Fruit fly (Drosophila melanogaster) whole organism, embryonic: ENCODE measurements around the gene spo.

Source experiments
- Atf-2 ChIP-seq: fragments of 200-800 bp; sonication (Bioruptor generic); optimal IDR thresholded peaks from 2 replicates; lab custom pipeline; 2016; ENCODE audit warnings: missing biosample characterization, missing genetic modification characterization
- Bdp1 ChIP-seq: fragments of 200-800 bp; sonication (Bioruptor generic); optimal IDR thresholded peaks from 3 replicates; lab custom pipeline; 2016; ENCODE audit warnings: missing biosample characterization, missing genetic modification characterization
- CG11695 ChIP-seq: fragments of 200-800 bp; sonication (Bioruptor generic); IDR thresholded peaks from 3 replicates; pipeline ENCODE4 v1.3.6; 2022; ENCODE audit warnings: missing biosample characterization, missing genetic modification characterization
- CG15269 ChIP-seq: fragments of 200-800 bp; sonication (Bioruptor generic); optimal IDR thresholded peaks from 2 replicates; lab custom pipeline; 2018; ENCODE audit warnings: missing biosample characterization, mild to moderate bottlenecking, missing genetic modification characterization, moderate library complexity
- CG15514 ChIP-seq: fragments of 200-800 bp; sonication (Bioruptor generic); optimal IDR thresholded peaks from 3 replicates; lab custom pipeline; 2017; ENCODE audit warnings: missing biosample characterization, missing genetic modification characterization, mild to moderate bottlenecking, moderate library complexity, missing genetic modification reagents
- CG15601 ChIP-seq: fragments of 200-800 bp; sonication (Bioruptor generic); optimal IDR thresholded peaks from 3 replicates; lab custom pipeline; 2019; ENCODE audit warnings: missing biosample characterization, mild to moderate bottlenecking, missing genetic modification characterization, moderate library complexity
- CG16813 ChIP-seq: fragments of 200-800 bp; sonication (Bioruptor generic); IDR thresholded peaks from 3 replicates; pipeline ENCODE4 v1.3.6; 2022; ENCODE audit warnings: missing biosample characterization, missing genetic modification characterization; ENCODE audit not compliant: partially characterized antibody
- CG18619 ChIP-seq: fragments of 200-800 bp; sonication (Bioruptor generic); optimal IDR thresholded peaks from 3 replicates; lab custom pipeline; 2017; ENCODE audit warnings: missing biosample characterization, mild to moderate bottlenecking, missing genetic modification characterization
- CG31441 ChIP-seq: fragments of 200-800 bp; sonication (Bioruptor generic); IDR thresholded peaks from 2 replicates; pipeline ENCODE4 v1.3.6; 2022; ENCODE audit warnings: missing biosample characterization, missing genetic modification characterization
- CG32772 ChIP-seq: fragments of 200-800 bp; sonication (Bioruptor generic); IDR thresholded peaks from 2 replicates; pipeline ENCODE4 v1.3.6; 2022; ENCODE audit warnings: missing biosample characterization, missing genetic modification characterization
- CG3281 ChIP-seq: fragments of 200-800 bp; sonication (Bioruptor generic); optimal IDR thresholded peaks from 3 replicates; lab custom pipeline; 2017; ENCODE audit warnings: missing biosample characterization, mild to moderate bottlenecking, missing genetic modification characterization
- CG34224 ChIP-seq: fragments of 200-800 bp; sonication (Bioruptor generic); IDR thresholded peaks from 3 replicates; pipeline ENCODE4 v1.3.6; 2022; ENCODE audit warnings: missing biosample characterization, missing genetic modification characterization; ENCODE audit not compliant: partially characterized antibody
- CG3847 ChIP-seq: fragments of 200-800 bp; sonication (Bioruptor generic); IDR thresholded peaks from 2 replicates; pipeline ENCODE4 v1.3.6; 2022; ENCODE audit warnings: missing biosample characterization, missing genetic modification characterization
- CG43689 ChIP-seq: fragments of 200-800 bp; sonication (Bioruptor generic); IDR thresholded peaks from 2 replicates; pipeline ENCODE4 v1.3.6; 2022; ENCODE audit warnings: missing biosample characterization, missing genetic modification characterization
- CG7556 ChIP-seq: fragments of 200-800 bp; sonication (Bioruptor generic); optimal IDR thresholded peaks from 2 replicates; lab custom pipeline; 2017; ENCODE audit warnings: missing biosample characterization, mild to moderate bottlenecking, missing genetic modification characterization
- CG7839 ChIP-seq: fragments of 200-800 bp; sonication (Bioruptor generic); optimal IDR thresholded peaks from 3 replicates; lab custom pipeline; 2018; ENCODE audit warnings: missing biosample characterization, mild to moderate bottlenecking, missing genetic modification characterization, moderate library complexity
- CG9876 ChIP-seq: fragments of 200-800 bp; sonication (Bioruptor generic); optimal IDR thresholded peaks from 2 replicates; lab custom pipeline; 2016; ENCODE audit warnings: missing biosample characterization, missing genetic modification characterization
- Camta ChIP-seq: fragments of 200-800 bp; sonication (Bioruptor generic); optimal IDR thresholded peaks from 2 replicates; lab custom pipeline; 2016; ENCODE audit warnings: missing biosample characterization, missing genetic modification characterization
- CrebB ChIP-seq: fragments of 200-800 bp; sonication (Bioruptor generic); optimal IDR thresholded peaks from 3 replicates; lab custom pipeline; 2018; ENCODE audit warnings: missing biosample characterization, mild to moderate bottlenecking, missing genetic modification characterization
- Dll ChIP-seq: fragments of 200-800 bp; sonication (Bioruptor generic); IDR thresholded peaks from 4 replicates; pipeline ENCODE4 v1.3.6; 2022; ENCODE audit warnings: missing biosample characterization, missing genetic modification characterization; ENCODE audit not compliant: partially characterized antibody
- Doc3 ChIP-seq: fragments of 200-800 bp; sonication (Bioruptor generic); IDR thresholded peaks from 3 replicates; pipeline ENCODE4 v1.3.6; 2022; ENCODE audit warnings: missing biosample characterization, missing genetic modification characterization; ENCODE audit not compliant: partially characterized antibody
- Dp ChIP-seq: fragments of 200-800 bp; sonication (Bioruptor generic); optimal IDR thresholded peaks from 2 replicates; lab custom pipeline; 2018; ENCODE audit warnings: missing biosample characterization, mild to moderate bottlenecking, missing genetic modification characterization, moderate library complexity
- Dref ChIP-seq: fragments of 200-800 bp; sonication (Bioruptor generic); IDR thresholded peaks from 2 replicates; pipeline ENCODE4 v1.3.6; 2022; ENCODE audit warnings: missing biosample characterization, missing genetic modification characterization
- E2f2 ChIP-seq: fragments of 200-800 bp; sonication (Bioruptor generic); IDR thresholded peaks from 2 replicates; pipeline ENCODE4 v1.3.6; 2022; ENCODE audit warnings: missing biosample characterization, missing genetic modification characterization
- Mes4 ChIP-seq: fragments of 200-800 bp; sonication (Bioruptor generic); optimal IDR thresholded peaks from 2 replicates; lab custom pipeline; 2016; ENCODE audit warnings: missing biosample characterization, missing genetic modification characterization
- Nf-YB ChIP-seq: fragments of 200-800 bp; sonication (Bioruptor generic); optimal IDR thresholded peaks from 3 replicates; lab custom pipeline; 2019; ENCODE audit warnings: missing biosample characterization, mild to moderate bottlenecking, missing genetic modification characterization, moderate library complexity
- Opbp ChIP-seq: fragments of 200-800 bp; sonication (Bioruptor generic); IDR thresholded peaks from 3 replicates; pipeline ENCODE4 v1.3.6; 2022; ENCODE audit warnings: missing biosample characterization, missing genetic modification characterization; ENCODE audit not compliant: partially characterized antibody
- Poxn ChIP-seq: fragments of 200-800 bp; sonication (Bioruptor generic); IDR thresholded peaks from 2 replicates; pipeline ENCODE4 v1.3.6; 2022; ENCODE audit warnings: missing biosample characterization, missing genetic modification characterization
- Sry-δ ChIP-seq: fragments of 200-800 bp; sonication (Bioruptor generic); optimal IDR thresholded peaks from 2 replicates; lab custom pipeline; 2016; ENCODE audit warnings: missing biosample characterization, missing genetic modification characterization
- Stat92E ChIP-seq, 3 experiments: fragments of >200 bp in 2 of 3; fragments of 200-800 bp in 1 of 3; sonication (Bioruptor generic) in 1 of 3; optimal IDR thresholded peaks; 2 replicates each; lab custom pipeline; 2017 to 2019; ENCODE audit warnings: missing biosample characterization in 3 of 3, missing genetic modification characterization in 3 of 3, mild to moderate bottlenecking in 1 of 3, moderate library complexity in 1 of 3
- aop ChIP-seq: fragments of 200-800 bp; sonication (Bioruptor generic); IDR thresholded peaks from 2 replicates; pipeline ENCODE4 v1.3.6; 2022; ENCODE audit warnings: missing biosample characterization, missing genetic modification characterization
- ara ChIP-seq: fragments of 200-800 bp; sonication (Bioruptor generic); IDR thresholded peaks from 2 replicates; pipeline ENCODE4 v1.3.6; 2022; ENCODE audit warnings: missing biosample characterization, missing genetic modification characterization
- ase ChIP-seq: fragments of 200-800 bp; sonication (Bioruptor generic); IDR thresholded peaks from 3 replicates; pipeline ENCODE4 v1.3.6; 2022; ENCODE audit warnings: missing biosample characterization, missing genetic modification characterization
- cg ChIP-seq: fragments of 200-800 bp; sonication (Bioruptor generic); optimal IDR thresholded peaks from 3 replicates; lab custom pipeline; 2019; ENCODE audit warnings: missing biosample characterization, mild to moderate bottlenecking, missing genetic modification characterization, moderate library complexity
- chn ChIP-seq: fragments of 200-800 bp; sonication (Bioruptor generic); optimal IDR thresholded peaks from 2 replicates; lab custom pipeline; 2016; ENCODE audit warnings: missing biosample characterization, missing genetic modification characterization
- crp ChIP-seq, 2 experiments: fragments of 200-800 bp; sonication (Bioruptor generic); optimal IDR thresholded peaks; 2 replicates in 1 of 2; 3 replicates in 1 of 2; lab custom pipeline; 2017; ENCODE audit warnings: missing biosample characterization in 2 of 2, missing genetic modification characterization in 2 of 2, mild to moderate bottlenecking in 1 of 2, moderate library complexity in 1 of 2
- dmrt11E ChIP-seq: fragments of 200-800 bp; sonication (Bioruptor generic); optimal IDR thresholded peaks from 3 replicates; lab custom pipeline; 2018; ENCODE audit warnings: missing biosample characterization, mild to moderate bottlenecking, missing genetic modification characterization, moderate library complexity
- ftz-f1 ChIP-seq: fragments of 200-800 bp; sonication (Bioruptor generic); optimal IDR thresholded peaks from 2 replicates; lab custom pipeline; 2016; ENCODE audit warnings: missing biosample characterization, missing genetic modification characterization
- gce ChIP-seq: fragments of 200-800 bp; sonication (Bioruptor generic); IDR thresholded peaks from 3 replicates; pipeline ENCODE4 v1.3.6; 2022; ENCODE audit warnings: missing biosample characterization, missing genetic modification characterization
- gfzf ChIP-seq: fragments of 200-800 bp; sonication (Bioruptor generic); optimal IDR thresholded peaks from 2 replicates; lab custom pipeline; 2016; ENCODE audit warnings: missing biosample characterization, mild to moderate bottlenecking, missing genetic modification characterization, moderate library complexity
- hbn ChIP-seq: fragments of 200-800 bp; sonication (Bioruptor generic); IDR thresholded peaks from 2 replicates; pipeline ENCODE4 v1.3.6; 2022; ENCODE audit warnings: missing biosample characterization, missing genetic modification characterization; ENCODE audit not compliant: partially characterized antibody
- lbe ChIP-seq: fragments of 200-800 bp; sonication (Bioruptor generic); optimal IDR thresholded peaks from 2 replicates; lab custom pipeline; 2016; ENCODE audit warnings: missing biosample characterization, mild to moderate bottlenecking, missing genetic modification characterization
- luna ChIP-seq: fragments of 200-800 bp; sonication (Bioruptor generic); optimal IDR thresholded peaks from 2 replicates; lab custom pipeline; 2016; ENCODE audit warnings: missing biosample characterization, missing genetic modification characterization
- pzg ChIP-seq: fragments of 200-800 bp; sonication (Bioruptor generic); optimal IDR thresholded peaks from 3 replicates; lab custom pipeline; 2018; ENCODE audit warnings: missing biosample characterization, mild to moderate bottlenecking, missing genetic modification characterization, moderate library complexity
- sens-2 ChIP-seq: fragments of 200-800 bp; sonication (Bioruptor generic); IDR thresholded peaks from 2 replicates; pipeline ENCODE4 v1.3.6; 2022; ENCODE audit warnings: missing biosample characterization, missing genetic modification characterization
- sna ChIP-seq: fragments of 200-800 bp; sonication (Bioruptor generic); IDR thresholded peaks from 2 replicates; pipeline ENCODE4 v1.3.6; 2022; ENCODE audit warnings: missing biosample characterization, missing genetic modification characterization; ENCODE audit not compliant: partially characterized antibody
- stwl ChIP-seq: fragments of 200-800 bp; sonication (Bioruptor generic); optimal IDR thresholded peaks from 3 replicates; lab custom pipeline; 2018; ENCODE audit warnings: missing biosample characterization, mild to moderate bottlenecking, missing genetic modification characterization, moderate library complexity
- sug ChIP-seq: fragments of 200-800 bp; optimal IDR thresholded peaks from 2 replicates; lab custom pipeline; 2019; ENCODE audit warnings: missing biosample characterization, mild to moderate bottlenecking, missing genetic modification characterization, moderate library complexity
- tna ChIP-seq: fragments of 200-800 bp; sonication (Bioruptor generic); IDR thresholded peaks from 2 replicates; pipeline ENCODE4 v1.3.6; 2022; ENCODE audit warnings: missing biosample characterization, missing genetic modification characterization; ENCODE audit not compliant: partially characterized antibody

Gene spo

dm6 chr3L:5565051-5565688, 27.2 kb downstream of the spo start, which contains the start of gene bc10 (continued):
- TF ChIP-seq CG16813 (GFP tag; lab: Robert Waterston, UW): peak; percentile 82
- TF ChIP-seq CG31441 (GFP tag; lab: Robert Waterston, UW): no peak
- TF ChIP-seq CG15514: peak; percentile 100
- TF ChIP-seq CG15601: no peak
- TF ChIP-seq CG9876: no peak
- no peak for TF ChIP-seq ara (GFP tag; lab: Robert Waterston, UW)
- no peak for TF ChIP-seq chn (GFP tag; lab: Kevin White, UChicago)
- peak; percentile 85 for TF ChIP-seq pzg (GFP tag; lab: Kevin White, UChicago)
- TF ChIP-seq CG7839 (tag; lab: Kevin White, UChicago): no peak
- no peak for TF ChIP-seq CG32772 (GFP tag; lab: Robert Waterston, UW)
- peak in 1 of 2 experiments; percentile 50 for TF ChIP-seq crp (GFP tag; optimal IDR thresholded peaks at IDR 0.05; lab: Kevin White, UChicago)
- no peak for TF ChIP-seq CG7556
- TF ChIP-seq lbe: peak; percentile 22
- TF ChIP-seq Nf-YB (GFP tag; lab: Kevin White, UChicago): no peak
- no peak for TF ChIP-seq gce (GFP tag; lab: Robert Waterston, UW)
- no peak for TF ChIP-seq CG43689 (GFP tag; lab: Robert Waterston, UW)
- TF ChIP-seq ase (GFP tag; lab: Robert Waterston, UW): no peak
- no peak for TF ChIP-seq Mes4 (GFP tag; lab: Kevin White, UChicago)
- peak; percentile 78 for TF ChIP-seq hbn (GFP tag; lab: Robert Waterston, UW)
- peak; percentile 88 for TF ChIP-seq Dref (GFP tag; lab: Robert Waterston, UW)
- TF ChIP-seq CG34224 (GFP tag; lab: Robert Waterston, UW): peak; percentile 84
- peak; percentile 56 for TF ChIP-seq stwl (tag; lab: Kevin White, UChicago)
- TF ChIP-seq CG3847 (GFP tag; lab: Robert Waterston, UW): 0 out of 2 replicates have a peak, but pooled peaks have one; percentile 26
- no peak for TF ChIP-seq ftz-f1 (GFP tag; lab: Kevin White, UChicago)
- no peak for TF ChIP-seq cg (GFP tag; lab: Kevin White, UChicago)
- TF ChIP-seq Doc3 (GFP tag; lab: Robert Waterston, UW): peak; percentile 81
- TF ChIP-seq Dll (GFP tag; lab: Robert Waterston, UW): peak; percentile 85
- TF ChIP-seq Sry-δ: peak; percentile 60
- no peak for TF ChIP-seq aop (GFP tag; lab: Robert Waterston, UW)
- no peak for TF ChIP-seq Stat92E (GFP tag; optimal IDR thresholded peaks at IDR 0.05; lab: Kevin White, UChicago)
- peak; percentile 52 for TF ChIP-seq gfzf (GFP tag; lab: Kevin White, UChicago)
- TF ChIP-seq Camta: no peak
- TF ChIP-seq CG3281: no peak
- peak; percentile 68; the same call in 1 of the 2 replicates for TF ChIP-seq tna (GFP tag; lab: Robert Waterston, UW)
- TF ChIP-seq CG15269 (tag; lab: Kevin White, UChicago): no peak
- TF ChIP-seq CrebB: no peak
- TF ChIP-seq luna: no peak
- TF ChIP-seq Opbp (GFP tag; lab: Robert Waterston, UW): peak; percentile 90
- peak; percentile 74 for TF ChIP-seq sna (GFP tag; lab: Robert Waterston, UW)
- no peak for TF ChIP-seq CG11695
- no peak for TF ChIP-seq sens-2
- TF ChIP-seq Bdp1 (GFP tag; lab: Kevin White, UChicago): no peak
- no peak for TF ChIP-seq dmrt11E (tag; lab: Kevin White, UChicago)
- TF ChIP-seq Atf-2 (GFP tag; lab: Kevin White, UChicago): no peak
- TF ChIP-seq E2f2 (GFP tag; lab: Robert Waterston, UW): peak; percentile 97
- peak; percentile 44 for TF ChIP-seq sug (tag; lab: Kevin White, UChicago)
- no peak for TF ChIP-seq Poxn (GFP tag; lab: Robert Waterston, UW)
- TF ChIP-seq Dp: peak; percentile 98
- TF ChIP-seq CG18619 (GFP tag; lab: Kevin White, UChicago): no peak
